Worm (Caenorhabditis elegans) whole organism, L4 larva: Measurements from ENCODE around the gene cest-2.3.

Source experiments
- ceh-82 ChIP-seq: sonication (generic microtip); optimal IDR thresholded peaks from 2 replicates; lab custom pipeline; 2017; ENCODE audit warnings: missing biosample characterization, missing genetic modification characterization
- hlh-30 ChIP-seq: sonication (generic microtip); optimal IDR thresholded peaks from 2 replicates; lab custom pipeline; 2017; ENCODE audit warnings: antibody characterized with exemption, mild to moderate bottlenecking, missing genetic modification characterization, missing compliant biosample characterization; ENCODE audit not compliant: insufficient read depth
- mxl-3 ChIP-seq: fragments of 200-800 bp; sonication (Bioruptor generic); optimal IDR thresholded peaks from 2 replicates; lab custom pipeline; 2018; ENCODE audit warnings: mild to moderate bottlenecking, missing genetic modification characterization, missing compliant biosample characterization
- nhr-41 ChIP-seq: fragments of 200-800 bp; sonication (Bioruptor generic); IDR thresholded peaks from 2 replicates; pipeline ENCODE4 v1.3.6; 2022; ENCODE audit warnings: missing genetic modification reagents, missing genetic modification characterization, missing compliant biosample characterization
- spr-3 ChIP-seq: fragments of 200-800 bp; sonication (Bioruptor generic); optimal IDR thresholded peaks from 2 replicates; lab custom pipeline; 2018; ENCODE audit warnings: mild to moderate bottlenecking, missing genetic modification characterization, missing compliant biosample characterization

- TF ChIP-seq mxl-3 (GFP tag; lab: Kevin White, UChicago) (peak; percentile 81), spr-3 (GFP tag; lab: Kevin White, UChicago) (no peak), hlh-30 (peak; percentile 75), ceh-82 (tag; lab: Kevin White, UChicago) (no peak), nhr-41 (GFP tag; lab: Robert Waterston, UW) (no peak)
Observed at ce11 chrV:14136152-14136551, 46.6 kb downstream of the cest-2.3 start.
